Fruit fly (Drosophila melanogaster): Measurements from ENCODE around the gene CG7924.

CG7924 gene

dm6 chr3L:14219422-14219853 is 13.8 kb upstream of the CG7924 start:
- TF ChIP-seq Dif (GFP tag; optimal IDR thresholded peaks at IDR 0.05; ENCODE audit: partially characterized antibody) (peak; percentile 19), Dfd (GFP tag; optimal IDR thresholded peaks at IDR 0.05) (no peak), rgr (GFP tag; optimal IDR thresholded peaks at IDR 0.05) (no peak), Hr83 (GFP tag; optimal IDR thresholded peaks at IDR 0.05; ENCODE audit: poor library complexity, severe bottlenecking) (no peak), GATAd (GFP tag; optimal IDR thresholded peaks at IDR 0.05) (no peak), pan (optimal IDR thresholded peaks at IDR 0.05) (no peak)

DNA sequence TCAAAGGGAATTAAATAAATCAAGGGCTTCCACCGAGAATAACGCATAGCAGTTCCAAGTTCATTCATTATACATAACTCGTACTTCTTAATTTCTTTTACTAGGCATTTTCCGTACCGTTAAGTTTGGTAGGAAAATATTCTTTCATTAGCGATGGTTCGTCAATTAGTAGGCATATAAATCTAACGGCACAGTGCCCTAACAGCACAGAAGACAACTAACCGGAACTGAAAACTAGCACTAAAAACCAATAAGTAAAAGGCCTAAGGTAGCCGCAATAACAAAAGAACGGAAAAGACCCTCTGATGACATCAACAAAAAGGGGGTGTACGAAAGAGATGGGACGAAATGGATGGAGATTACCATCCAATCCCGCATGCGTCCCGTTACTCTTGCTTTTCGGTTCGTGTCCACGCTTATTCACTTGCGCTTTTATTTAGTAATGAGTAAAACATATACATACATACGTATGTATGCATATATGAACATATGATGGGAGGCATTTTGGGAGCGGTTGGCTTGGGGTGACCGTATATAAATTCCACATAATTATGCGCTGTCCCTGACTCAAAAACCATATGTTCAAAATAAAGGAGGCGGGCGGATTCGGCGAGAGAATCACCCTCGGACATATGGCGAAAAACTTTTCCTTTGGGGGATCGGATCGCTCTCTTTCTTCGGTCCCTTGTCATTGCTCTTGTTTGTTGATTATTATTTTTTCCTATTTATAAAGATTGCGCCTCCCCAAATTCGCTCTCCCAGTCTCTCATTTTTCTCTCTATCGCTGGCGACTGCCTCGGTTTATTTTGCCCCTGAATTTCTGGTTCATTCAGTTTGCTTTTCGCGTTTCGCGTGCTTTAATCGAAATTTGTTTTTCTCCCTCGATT is 12.4 kb upstream of the CG7924 start:
- TF ChIP-seq dl (GFP tag; optimal IDR thresholded peaks at IDR 0.05; ENCODE audit: insufficient read depth in 1 of 2, partially characterized antibody in 2 of 2) (peak in 1 of 2 experiments; percentile 29), dmrt93B (GFP tag; optimal IDR thresholded peaks at IDR 0.05) (no peak), ey (GFP tag; optimal IDR thresholded peaks at IDR 0.05) (no peak), lola (GFP tag; optimal IDR thresholded peaks at IDR 0.05) (no peak)

DNA sequence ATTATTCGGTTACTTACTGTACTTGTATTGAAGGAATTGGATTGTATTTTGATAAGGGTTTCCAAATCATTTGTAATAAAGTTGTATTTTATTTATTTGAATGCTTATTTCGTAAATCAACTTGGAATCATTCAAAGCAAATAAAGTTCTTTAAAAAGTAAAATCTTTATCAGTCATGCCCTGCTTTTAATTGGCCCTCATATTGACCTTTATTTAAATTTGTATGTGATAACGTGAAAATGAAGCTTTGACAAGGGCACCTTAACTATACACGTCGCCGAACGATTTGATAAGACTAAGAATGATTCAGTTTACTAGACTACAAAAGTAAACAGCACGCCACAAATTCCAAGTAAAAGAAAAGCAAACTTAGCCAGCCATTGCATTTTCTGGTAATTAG is 11.1 kb upstream of the CG7924 start:
- no peak for TF ChIP-seq pan (optimal IDR thresholded peaks at IDR 0.05)
- TF ChIP-seq dsf (GFP tag; optimal IDR thresholded peaks at IDR 0.05; ENCODE audit: borderline replicate concordance): no peak
- no peak for TF ChIP-seq tai (GFP tag; optimal IDR thresholded peaks at IDR 0.05)
- TF ChIP-seq Hr83 (GFP tag; optimal IDR thresholded peaks at IDR 0.05; ENCODE audit: poor library complexity, severe bottlenecking): no peak
- no peak for TF ChIP-seq woc (GFP tag; optimal IDR thresholded peaks at IDR 0.05)
- TF ChIP-seq CG32264 (GFP tag; optimal IDR thresholded peaks at IDR 0.05): no peak
- no peak for TF ChIP-seq Myc (optimal IDR thresholded peaks at IDR 0.05)

dm6 chr3L:14223450-14223849 is 9.8 kb upstream of the CG7924 start:
- TF ChIP-seq dmrt93B (GFP tag; optimal IDR thresholded peaks at IDR 0.05) (no peak), Mio (GFP tag; optimal IDR thresholded peaks at IDR 0.05) (no peak), CG9705 (GFP tag; optimal IDR thresholded peaks at IDR 0.05) (no peak), Vsx2 (GFP tag; optimal IDR thresholded peaks at IDR 0.05; ENCODE audit: partially characterized antibody) (no peak), Jra (GFP tag; optimal IDR thresholded peaks at IDR 0.05) (no peak), N (GFP tag; optimal IDR thresholded peaks at IDR 0.05) (no peak), rgr (GFP tag; optimal IDR thresholded peaks at IDR 0.05) (no peak), Hr78 (GFP tag; optimal IDR thresholded peaks at IDR 0.05) (no peak), psq (GFP tag; optimal IDR thresholded peaks at IDR 0.05) (no peak), fru (GFP tag; optimal IDR thresholded peaks at IDR 0.05) (no peak), CG32264 (GFP tag; optimal IDR thresholded peaks at IDR 0.05) (no peak), lola (GFP tag; optimal IDR thresholded peaks at IDR 0.05) (no peak), dsf (GFP tag; optimal IDR thresholded peaks at IDR 0.05; ENCODE audit: borderline replicate concordance) (no peak), foxo (GFP tag; optimal IDR thresholded peaks at IDR 0.05) (no peak), tai (GFP tag; optimal IDR thresholded peaks at IDR 0.05) (no peak), HLH106 (tag; optimal IDR thresholded peaks at IDR 0.05) (no peak), GATAd (GFP tag; optimal IDR thresholded peaks at IDR 0.05) (no peak), Myc (optimal IDR thresholded peaks at IDR 0.05) (no peak)

- TF ChIP-seq Hnf4 (GFP tag; optimal IDR thresholded peaks at IDR 0.05) (no peak), fru (GFP tag; optimal IDR thresholded peaks at IDR 0.05) (peak; percentile 13)
Observed at dm6 chr3L:14229069-14229468, 4.2 kb upstream of the CG7924 start.

- TF ChIP-seq Abd-B (GFP tag; optimal IDR thresholded peaks at IDR 0.05) (no peak), CG32264 (GFP tag; optimal IDR thresholded peaks at IDR 0.05) (no peak), lola (GFP tag; optimal IDR thresholded peaks at IDR 0.05) (no peak), woc (GFP tag; optimal IDR thresholded peaks at IDR 0.05) (no peak), psq (GFP tag; optimal IDR thresholded peaks at IDR 0.05) (no peak), sage (GFP tag; optimal IDR thresholded peaks at IDR 0.05) (no peak), fru (GFP tag; optimal IDR thresholded peaks at IDR 0.05) (no peak), Hnf4 (GFP tag; optimal IDR thresholded peaks at IDR 0.05) (no peak), Rel (GFP tag; optimal IDR thresholded peaks at IDR 0.05) (no peak), Rel (tag; optimal IDR thresholded peaks at IDR 0.05) (no peak), CG9705 (GFP tag; optimal IDR thresholded peaks at IDR 0.05) (no peak), usp (GFP tag; optimal IDR thresholded peaks at IDR 0.05) (no peak), brk (GFP tag; optimal IDR thresholded peaks at IDR 0.05) (no peak), h (GFP tag; optimal IDR thresholded peaks at IDR 0.05) (no peak)
Observed at dm6 chr3L:14229481-14229880, 3.8 kb upstream of the CG7924 start.

All from whole organism, wandering third instar larva.